Worm (Caenorhabditis elegans) whole organism, midembryonic: ENCODE data around the gene B0250.8.
A peak's percentile ranks its signal among the peaks of the same experiment; 100 is the strongest.

Experiments
- T22C8.4 ChIP-seq: fragments of 200-800 bp; sonication (Bioruptor generic); IDR thresholded peaks from 2 replicates; pipeline ENCODE4 v1.3.6; 2022; ENCODE audit warnings: missing genetic modification characterization, missing compliant biosample characterization
- cog-1 ChIP-seq: sonication (generic microtip); optimal IDR thresholded peaks from 2 replicates; lab custom pipeline; 2016; ENCODE audit warnings: missing genetic modification characterization, missing compliant biosample characterization
- flt-1 ChIP-seq: fragments of 200-800 bp; sonication (Bioruptor generic); IDR thresholded peaks from 2 replicates; pipeline ENCODE4 v1.3.6; 2022; ENCODE audit warnings: missing genetic modification characterization, missing compliant biosample characterization
- klf-2 ChIP-seq: fragments of 200-800 bp; sonication (Bioruptor generic); conservative IDR thresholded peaks from 2 replicates; pipeline ENCODE4 v1.3.6; 2022; ENCODE audit warnings: missing genetic modification reagents, missing genetic modification characterization, missing compliant biosample characterization
- med-1 ChIP-seq: sonication (generic microtip); optimal IDR thresholded peaks from 2 replicates; lab custom pipeline; 2017; ENCODE audit warnings: missing genetic modification characterization, mild to moderate bottlenecking, missing compliant biosample characterization, antibody characterized with exemption, missing genetic modification reagents; ENCODE audit not compliant: insufficient read depth
- ref-1 ChIP-seq: fragments of 200-800 bp; sonication (Bioruptor generic); conservative IDR thresholded peaks from 2 replicates; pipeline ENCODE4 v1.3.6; 2022; ENCODE audit warnings: missing genetic modification reagents, missing genetic modification characterization, missing compliant biosample characterization
- tab-1 ChIP-seq: fragments of 200-800 bp; sonication (Bioruptor generic); IDR thresholded peaks from 2 replicates; pipeline ENCODE4 v1.3.6; 2022; ENCODE audit warnings: missing genetic modification characterization, missing compliant biosample characterization
- ztf-23 ChIP-seq: fragments of 200-800 bp; sonication (Bioruptor generic); IDR thresholded peaks from 2 replicates; pipeline ENCODE4 v1.3.6; 2022; ENCODE audit warnings: missing genetic modification reagents, missing genetic modification characterization, missing compliant biosample characterization
- ztf-29 ChIP-seq: fragments of 200-800 bp; sonication (Bioruptor generic); IDR thresholded peaks from 2 replicates; pipeline ENCODE4 v1.3.6; 2022; ENCODE audit warnings: missing genetic modification reagents, missing genetic modification characterization, missing compliant biosample characterization

B0250.8 gene

DNA sequence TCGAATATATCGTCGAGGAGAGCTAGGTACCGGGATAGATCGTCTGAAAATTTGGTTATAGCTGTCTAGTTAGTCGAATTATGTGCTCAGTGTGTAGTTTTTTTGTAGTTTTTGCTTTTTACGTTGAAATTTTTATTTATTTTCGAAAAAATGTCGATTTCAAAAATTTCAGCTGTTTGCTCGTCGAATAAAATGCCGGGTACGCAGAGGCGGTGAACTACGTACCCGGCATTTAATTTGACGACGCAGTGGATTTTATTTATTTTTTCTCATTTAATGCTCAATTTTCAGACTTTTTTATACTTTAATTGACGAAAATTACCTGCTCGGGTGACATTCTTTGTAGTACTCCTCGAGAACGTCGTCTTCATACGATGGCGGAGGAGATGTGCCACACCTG lies 6.7 kb upstream of the B0250.8 start:
- no peak for TF ChIP-seq ztf-23
- TF ChIP-seq ztf-29 (GFP tag; lab: Robert Waterston, UW) = no peak
- TF ChIP-seq cog-1 = no peak
- no peak for TF ChIP-seq klf-2 (GFP tag; lab: Robert Waterston, UW)
- TF ChIP-seq T22C8.4 (GFP tag; lab: Robert Waterston, UW) = no peak
- no peak for TF ChIP-seq tab-1
- no peak for TF ChIP-seq med-1 (GFP tag; lab: Kevin White, UChicago)
- TF ChIP-seq flt-1 (GFP tag; lab: Robert Waterston, UW) = no peak
- TF ChIP-seq ref-1 = no peak

DNA sequence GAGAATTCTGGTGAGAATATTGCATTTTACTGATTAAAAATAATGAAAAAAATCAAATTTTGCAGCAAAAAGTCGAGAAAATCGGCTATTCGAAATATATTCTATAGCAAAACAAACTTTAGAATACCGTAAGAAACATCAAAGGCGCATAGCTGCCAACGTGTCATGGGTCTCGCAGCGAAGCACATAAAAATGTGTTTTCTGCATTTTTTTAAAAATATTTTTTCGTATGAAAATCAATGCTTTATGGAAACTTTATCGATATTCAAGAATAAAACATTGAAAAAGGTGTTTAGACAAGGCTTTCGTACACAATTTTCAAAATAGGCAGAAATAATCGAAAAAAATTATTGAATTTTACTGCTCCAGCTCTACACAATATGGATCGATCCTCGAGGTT lies 6.2 kb upstream of the B0250.8 start:
- no peak for TF ChIP-seq cog-1
- TF ChIP-seq tab-1 = no peak
- no peak for TF ChIP-seq T22C8.4 (GFP tag; lab: Robert Waterston, UW)
- no peak for TF ChIP-seq ztf-23
- TF ChIP-seq ref-1 = no peak
- no peak for TF ChIP-seq med-1 (GFP tag; lab: Kevin White, UChicago)
- no peak for TF ChIP-seq flt-1 (GFP tag; lab: Robert Waterston, UW)
- TF ChIP-seq ztf-29 (GFP tag; lab: Robert Waterston, UW) = no peak
- TF ChIP-seq klf-2 (GFP tag; lab: Robert Waterston, UW) = no peak

DNA sequence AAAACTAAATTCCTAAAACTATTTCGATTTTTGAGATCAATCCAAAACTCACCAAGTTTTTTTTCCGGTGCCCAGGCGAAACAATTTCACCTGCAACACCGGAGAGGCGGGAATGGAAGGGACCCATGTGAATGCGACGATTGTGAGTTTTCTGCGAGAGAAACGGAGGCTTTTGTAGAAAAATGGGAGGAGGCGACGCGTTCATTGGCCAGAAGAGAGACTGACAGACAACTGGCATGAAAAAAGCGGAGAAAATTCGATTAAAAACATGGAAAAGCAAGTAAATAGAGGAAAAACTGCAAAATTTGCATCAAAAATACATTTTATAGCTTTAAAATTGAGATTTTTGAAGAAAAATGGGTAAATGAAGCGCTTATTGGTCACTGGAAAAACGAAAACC lies 5.5 kb upstream of the B0250.8 start, which contains the start of gene B0250.7:
Gene B0250.7, minus strand, starts transcription at position 232 of the 400 bp plus-strand sequence.
- TF ChIP-seq ztf-23 = no peak
- TF ChIP-seq flt-1 (GFP tag; lab: Robert Waterston, UW) = no peak
- no peak for TF ChIP-seq ztf-29 (GFP tag; lab: Robert Waterston, UW)

DNA sequence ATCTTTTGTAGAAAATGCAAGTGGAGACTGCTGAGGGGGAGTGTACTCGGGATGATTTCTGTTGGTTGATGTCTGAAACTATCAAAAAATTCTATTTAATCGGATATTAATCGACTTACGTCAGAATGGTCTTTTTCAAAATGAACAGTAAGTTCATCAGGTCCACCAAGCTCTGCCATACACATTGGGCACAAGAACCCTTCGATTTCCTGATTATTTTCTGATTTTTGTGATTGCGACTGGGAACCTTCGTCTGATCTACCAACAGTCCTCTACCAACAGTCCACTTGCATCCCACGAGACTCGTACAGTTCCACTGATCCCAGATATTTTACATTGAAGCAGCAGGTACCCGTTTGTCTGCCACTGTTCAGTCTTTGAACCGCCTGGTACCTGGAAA lies 4.7 kb upstream of the B0250.8 start:
- TF ChIP-seq med-1 (GFP tag; lab: Kevin White, UChicago) (no peak), ztf-23 (no peak), T22C8.4 (GFP tag; lab: Robert Waterston, UW) (no peak), flt-1 (GFP tag; lab: Robert Waterston, UW) (no peak), klf-2 (GFP tag; lab: Robert Waterston, UW) (no peak), ztf-29 (GFP tag; lab: Robert Waterston, UW) (no peak), cog-1 (no peak), tab-1 (no peak), ref-1 (no peak)

DNA sequence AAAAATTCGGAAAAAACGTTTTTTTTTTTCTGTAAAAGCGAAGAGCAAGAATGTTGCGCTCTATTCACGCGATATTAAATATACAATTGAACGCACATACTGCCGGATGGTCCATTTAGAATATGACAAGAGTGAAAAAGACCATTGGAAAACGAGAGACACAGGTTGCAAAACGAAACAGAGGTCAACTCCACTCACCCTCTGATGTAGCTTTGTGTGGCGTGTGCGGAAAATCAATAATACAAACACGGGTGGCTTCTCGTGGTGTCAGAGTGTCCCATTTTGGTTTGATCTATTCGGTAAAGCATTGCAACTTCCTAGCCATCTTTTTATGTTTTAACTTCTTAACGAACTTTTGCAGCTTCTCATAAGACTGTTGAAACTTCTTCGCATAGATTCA lies 5.5 kb downstream of the B0250.8 start:
- TF ChIP-seq flt-1 (GFP tag; lab: Robert Waterston, UW) (no peak), T22C8.4 (GFP tag; lab: Robert Waterston, UW) (peak; percentile 61)

DNA sequence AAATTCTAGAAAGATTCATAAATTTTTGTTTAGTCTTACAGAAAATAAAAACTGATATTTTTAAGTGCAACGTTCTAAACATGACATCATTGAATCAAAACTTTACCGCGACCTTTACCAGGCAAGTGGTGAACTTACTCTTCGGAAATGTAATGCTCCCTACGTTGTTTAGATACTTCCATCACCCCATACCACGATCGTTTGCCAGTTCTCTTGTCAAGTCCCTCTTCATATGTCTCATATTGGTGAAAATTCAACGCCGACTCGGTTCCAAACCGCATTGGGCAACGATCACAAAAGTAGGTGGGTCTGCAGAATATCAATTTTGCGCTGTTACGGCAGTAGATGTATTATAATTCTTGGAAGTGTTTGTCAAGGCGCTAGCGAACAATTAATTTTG lies 9.5 kb downstream of the B0250.8 start, which contains the start of gene B0250.18:
Gene B0250.18, minus strand, starts transcription at position 101 of the 400 bp plus-strand sequence.
- TF ChIP-seq tab-1 = no peak
- TF ChIP-seq klf-2 (GFP tag; lab: Robert Waterston, UW) = no peak

DNA sequence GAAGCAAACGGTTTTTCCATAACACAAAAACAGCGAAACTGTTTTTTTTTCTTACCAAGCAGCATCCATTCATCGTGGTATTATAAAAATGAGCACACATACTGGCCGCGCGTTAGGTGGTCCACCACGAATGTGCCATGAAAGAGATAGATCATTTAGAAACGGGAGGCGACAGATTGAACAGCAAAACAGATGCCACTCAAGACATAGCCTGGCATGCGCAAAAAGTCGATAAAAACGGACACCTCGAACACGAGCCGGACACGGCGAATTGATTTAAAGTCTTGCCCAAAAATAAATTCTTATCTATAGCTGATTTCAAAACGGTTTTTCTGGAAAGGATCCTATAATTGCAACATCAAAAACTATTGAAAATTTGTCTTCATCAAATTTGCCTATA lies 13.1 kb downstream of the B0250.8 start:
- no peak for TF ChIP-seq tab-1
- TF ChIP-seq T22C8.4 (GFP tag; lab: Robert Waterston, UW) = 0 out of 2 replicates have a peak, but pooled peaks have one; percentile 31
- TF ChIP-seq klf-2 (GFP tag; lab: Robert Waterston, UW) = no peak
- TF ChIP-seq ztf-23 = 0 out of 2 replicates have a peak, but pooled peaks have one; percentile 30

DNA sequence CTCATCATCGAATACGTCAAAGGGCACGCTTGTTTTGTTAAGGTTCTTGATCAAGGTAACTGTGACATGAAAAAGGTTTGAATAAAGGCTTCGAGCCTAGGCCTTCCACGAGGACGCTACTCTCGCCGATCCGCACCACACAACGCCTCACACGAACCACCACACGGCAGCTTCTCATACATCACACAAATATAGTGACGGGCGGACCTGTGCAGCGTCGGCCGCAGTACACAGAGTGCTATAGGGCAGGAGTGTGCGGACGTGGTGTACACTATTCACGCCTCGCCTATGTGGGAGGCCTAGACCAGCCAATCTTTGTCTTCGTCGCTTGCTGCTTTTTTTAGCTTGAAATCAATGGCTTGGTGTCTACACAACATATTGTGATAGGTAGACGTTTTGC lies 14.6 kb downstream of the B0250.8 start:
- TF ChIP-seq cog-1 (no peak), ztf-23 (no peak), flt-1 (GFP tag; lab: Robert Waterston, UW) (no peak), tab-1 (no peak), klf-2 (GFP tag; lab: Robert Waterston, UW) (no peak), ztf-29 (GFP tag; lab: Robert Waterston, UW) (no peak), ref-1 (no peak), med-1 (GFP tag; lab: Kevin White, UChicago) (no peak), T22C8.4 (GFP tag; lab: Robert Waterston, UW) (no peak)

- TF ChIP-seq ztf-29 (GFP tag; lab: Robert Waterston, UW) (no peak), med-1 (GFP tag; lab: Kevin White, UChicago) (no peak), klf-2 (GFP tag; lab: Robert Waterston, UW) (no peak), ztf-23 (no peak), ref-1 (no peak), flt-1 (GFP tag; lab: Robert Waterston, UW) (no peak), T22C8.4 (GFP tag; lab: Robert Waterston, UW) (no peak), cog-1 (no peak), tab-1 (no peak)
These were observed 16.5 kb downstream of the B0250.8 start, which contains the start of gene srd-70 for ce11 chrV:20453811-20454210. srd-70 (plus strand) TSS chrV:20454111.

- no peak for TF ChIP-seq klf-2 (GFP tag; lab: Robert Waterston, UW)
- no peak for TF ChIP-seq tab-1
- no peak for TF ChIP-seq ztf-29 (GFP tag; lab: Robert Waterston, UW)
- no peak for TF ChIP-seq flt-1 (GFP tag; lab: Robert Waterston, UW)
- TF ChIP-seq T22C8.4 (GFP tag; lab: Robert Waterston, UW) = no peak
- no peak for TF ChIP-seq cog-1
- TF ChIP-seq ztf-23 = no peak
- TF ChIP-seq ref-1 = no peak
- no peak for TF ChIP-seq med-1 (GFP tag; lab: Kevin White, UChicago)
These were observed 17.2 kb downstream of the B0250.8 start, which contains the start of gene F48F5.6 for ce11 chrV:20453084-20453483. F48F5.6 (minus strand) TSS chrV:20453184.

ce11 chrV:20451793-20452192 lies 18.5 kb downstream of the B0250.8 start:
- TF ChIP-seq ref-1 (no peak), cog-1 (no peak), klf-2 (GFP tag; lab: Robert Waterston, UW) (no peak), flt-1 (GFP tag; lab: Robert Waterston, UW) (no peak), ztf-23 (no peak), med-1 (GFP tag; lab: Kevin White, UChicago) (no peak), ztf-29 (GFP tag; lab: Robert Waterston, UW) (no peak), tab-1 (no peak), T22C8.4 (GFP tag; lab: Robert Waterston, UW) (no peak)
